Worm (Caenorhabditis elegans) whole organism, L1 larva: ENCODE results near the gene pal-1.

Experiments used
- aly-2 ChIP-seq: fragments of 150-350 bp; optimal IDR thresholded peaks from 2 replicates; lab custom pipeline; 2014; ENCODE audit warnings: missing biosample characterization, missing genetic modification characterization
- ceh-63 ChIP-seq: fragments of 200-800 bp; sonication (Bioruptor generic); optimal IDR thresholded peaks from 2 replicates; lab custom pipeline; 2018; ENCODE audit warnings: mild to moderate bottlenecking, missing genetic modification characterization, missing compliant biosample characterization
- efl-1 ChIP-seq, 4 experiments: fragments of 150-350 bp; optimal IDR thresholded peaks in 3 of 4; peaks in 1 of 4; 1 replicate in 1 of 4; 2 replicates in 3 of 4; lab custom pipeline; 2014; ENCODE audit warnings: missing biosample characterization in 2 of 4, missing genetic modification characterization in 2 of 4, missing genetic modification reagents in 2 of 4
- fkh-10 ChIP-seq: sonication (generic microtip); optimal IDR thresholded peaks from 2 replicates; lab custom pipeline; 2017; ENCODE audit warnings: missing biosample characterization, missing genetic modification reagents, missing genetic modification characterization
- lin-13 ChIP-seq: fragments of 150-350 bp; optimal IDR thresholded peaks from 2 replicates; lab custom pipeline; 2014; ENCODE audit warnings: missing biosample characterization, missing genetic modification reagents, missing genetic modification characterization
- pqm-1 ChIP-seq: sonication (generic microtip); optimal IDR thresholded peaks from 3 replicates; lab custom pipeline; 2017; ENCODE audit warnings: missing biosample characterization, missing genetic modification characterization
- tbx-2 ChIP-seq: sonication (generic microtip); optimal IDR thresholded peaks from 2 replicates; lab custom pipeline; 2016; ENCODE audit warnings: missing genetic modification characterization, missing compliant biosample characterization
- unc-130 ChIP-seq: fragments of 150-350 bp; optimal IDR thresholded peaks from 2 replicates; lab custom pipeline; 2017; ENCODE audit warnings: missing biosample characterization, missing genetic modification characterization, inconsistent platforms
- unc-62 ChIP-seq: fragments of 150-350 bp; optimal IDR thresholded peaks from 2 replicates; lab custom pipeline; 2014; ENCODE audit warnings: missing biosample characterization, missing genetic modification reagents, missing genetic modification characterization
- zag-1 ChIP-seq: fragments of 150-350 bp; optimal IDR thresholded peaks from 2 replicates; lab custom pipeline; 2014; ENCODE audit warnings: missing biosample characterization, missing genetic modification characterization
- zip-4 ChIP-seq: fragments of 200-800 bp; sonication (Bioruptor generic); optimal IDR thresholded peaks from 2 replicates; lab custom pipeline; 2018; ENCODE audit warnings: mild to moderate bottlenecking, missing genetic modification characterization, moderate library complexity, missing compliant biosample characterization
- ztf-11 ChIP-seq, 2 experiments: sonication (generic microtip); optimal IDR thresholded peaks; 2 replicates each; lab custom pipeline; 2016 to 2017; ENCODE audit warnings: missing genetic modification characterization in 2 of 2, missing biosample characterization in 1 of 2, missing compliant biosample characterization in 1 of 2

DNA sequence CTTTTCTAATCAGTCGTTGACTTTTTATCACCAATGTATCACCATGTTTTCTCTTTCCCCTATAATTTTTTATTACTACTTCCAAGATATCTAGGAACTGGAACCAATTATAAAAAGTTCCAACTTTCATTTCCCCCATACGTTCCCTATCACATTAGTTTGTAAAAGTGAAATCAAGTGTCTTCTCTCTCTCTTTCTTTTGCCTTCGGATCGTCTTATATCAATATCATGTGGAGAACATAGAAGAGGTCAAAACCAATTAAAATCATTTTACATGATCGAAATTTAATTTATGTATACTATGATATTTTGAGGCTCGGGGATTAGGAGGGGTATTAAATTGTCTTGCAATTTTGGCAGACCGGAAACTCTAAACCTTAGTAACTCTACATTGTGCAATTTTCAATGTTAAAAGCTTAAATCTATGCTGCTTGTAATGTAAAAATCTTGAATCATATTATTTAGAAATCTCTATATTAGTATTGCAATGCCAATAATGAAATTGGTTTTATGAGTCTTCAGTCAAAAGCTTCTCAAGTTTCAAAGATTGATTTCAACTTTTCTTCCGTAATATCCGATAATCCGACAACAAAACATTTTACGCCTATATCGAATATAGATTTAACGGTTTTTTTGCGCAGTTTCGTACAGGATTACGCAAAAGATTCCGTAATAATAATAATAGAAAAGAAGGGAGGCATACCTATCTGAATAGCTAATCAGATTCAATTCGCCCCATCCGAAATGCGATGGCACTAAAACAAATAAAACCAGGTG lies 41.3 kb downstream of the pal-1 start:
- TF ChIP-seq unc-62 (GFP tag; lab: Kevin White, UChicago), result no peak
- TF ChIP-seq ztf-11 (tag; optimal IDR thresholded peaks at IDR 0.05; lab: Kevin White, UChicago), result no peak
- TF ChIP-seq ceh-63 (GFP tag; lab: Kevin White, UChicago), result no peak
- TF ChIP-seq zip-4 (GFP tag; lab: Kevin White, UChicago), result no peak
- no peak for TF ChIP-seq efl-1 (optimal IDR thresholded peaks at IDR 0.05; lab: Kevin White, UChicago)
- TF ChIP-seq efl-1 (GFP tag; optimal IDR thresholded peaks at IDR 0.05 in 1 of 2; lab: Kevin White, UChicago), result no peak
- TF ChIP-seq lin-13, result no peak
- TF ChIP-seq zag-1 (tag; lab: Kevin White, UChicago), result no peak
- no peak for TF ChIP-seq tbx-2 (tag; lab: Kevin White, UChicago)
- TF ChIP-seq fkh-10 (GFP tag; lab: Kevin White, UChicago), result no peak
- TF ChIP-seq unc-130 (tag; lab: Kevin White, UChicago), result no peak
- TF ChIP-seq pqm-1 (tag; lab: Kevin White, UChicago), result no peak
- no peak for TF ChIP-seq aly-2 (tag; lab: Kevin White, UChicago)
